ENCODE assay signal across 1 fruit fly cellular context in the genomic region with DNA sequence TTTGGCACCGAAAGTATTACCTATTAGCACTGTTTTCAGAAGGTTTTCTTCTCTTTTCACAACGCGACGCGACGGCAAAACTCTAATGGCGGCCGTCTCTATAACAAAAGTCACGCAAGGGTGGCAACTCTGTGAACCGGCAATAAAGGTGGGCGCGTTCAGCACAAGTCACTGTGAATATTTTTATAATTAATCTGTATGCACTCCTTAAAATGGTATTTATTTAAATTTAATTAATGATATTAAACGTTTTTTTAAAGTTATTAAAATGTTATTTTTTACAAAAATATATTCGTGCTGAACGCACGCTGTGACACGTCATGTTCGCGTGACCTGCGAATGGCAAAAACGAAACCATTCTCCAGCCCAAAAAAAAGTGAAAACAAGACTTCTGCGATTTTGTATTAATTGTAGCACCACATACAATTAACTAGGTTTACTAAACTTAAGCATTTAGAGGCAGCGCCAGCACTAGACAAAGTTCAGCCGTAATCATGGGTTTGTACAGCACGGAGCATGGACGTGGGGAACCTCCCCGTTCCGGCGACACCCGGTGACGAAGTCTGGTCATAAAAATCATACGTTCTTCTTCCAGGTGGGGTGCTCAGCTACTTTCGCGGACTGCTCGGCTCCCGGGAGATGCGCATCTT.
TF ChIP-seq lines count a peak whose summit lies in the region.

Gene brm, minus strand, starts transcription at position 87 of the 650 bp plus-strand sequence.
Gene Arl1, plus strand, starts transcription at position 353 of the 650 bp plus-strand sequence.

TF ChIP-seq in whole organism, embryonic, 481 proteins besides CTCF, POLR2A, EP300 and RAD21 (continued from another document and continues in another):
- TF ChIP-seq unc-4 (GFP tag; IDR thresholded peaks at IDR 0.05; lab: Robert Waterston, UW; ENCODE audit: partially characterized antibody) (0 out of 2 replicates have a peak, but pooled peaks have one; percentile 40), CG18599 (GFP tag; optimal IDR thresholded peaks at IDR 0.05; lab: Kevin White, UChicago) (peak; percentile 98), maf-S (GFP tag; optimal IDR thresholded peaks at IDR 0.05; lab: Kevin White, UChicago) (peak; percentile 75), CG18262 (tag; optimal IDR thresholded peaks at IDR 0.05; lab: Kevin White, UChicago) (peak; percentile 97), CG13296 (GFP tag; optimal IDR thresholded peaks at IDR 0.05; lab: Kevin White, UChicago) (peak; percentile 98), CG4820 (GFP tag; optimal IDR thresholded peaks at IDR 0.05; lab: Kevin White, UChicago) (peak; percentile 97), Dip2 (GFP tag; IDR thresholded peaks at IDR 0.05; lab: Robert Waterston, UW) (peak; percentile 80), MTF-1 (GFP tag; optimal IDR thresholded peaks at IDR 0.05; lab: Kevin White, UChicago; ENCODE audit: borderline replicate concordance) (peak; percentile 90), pho (GFP tag; optimal IDR thresholded peaks at IDR 0.05; lab: Kevin White, UChicago) (peak; percentile 91), Lpt (GFP tag; optimal IDR thresholded peaks at IDR 0.05; lab: Kevin White, UChicago) (no peak), CG9817 (tag; optimal IDR thresholded peaks at IDR 0.05; lab: Kevin White, UChicago) (peak; percentile 99), CG17328 (GFP tag; IDR thresholded peaks at IDR 0.05; lab: Robert Waterston, UW) (peak; percentile 99), inv (GFP tag; IDR thresholded peaks at IDR 0.05; lab: Robert Waterston, UW; ENCODE audit: partially characterized antibody) (no peak; the same call in 1 of the 2 replicates), zfh1 (GFP tag; IDR thresholded peaks at IDR 0.05; lab: Robert Waterston, UW) (peak; percentile 99), Eip74EF (GFP tag; optimal IDR thresholded peaks at IDR 0.05; lab: Kevin White, UChicago) (peak in 1 of 2 experiments; percentile 94), jumu (GFP tag; optimal IDR thresholded peaks at IDR 0.05; lab: Kevin White, UChicago) (peak; percentile 70), mld (GFP tag; IDR thresholded peaks at IDR 0.05; lab: Robert Waterston, UW; ENCODE audit: partially characterized antibody) (no peak), C15 (GFP tag; IDR thresholded peaks at IDR 0.05; lab: Robert Waterston, UW) (peak; percentile 99), CG10462 (GFP tag; optimal IDR thresholded peaks at IDR 0.05; lab: Kevin White, UChicago) (peak; percentile 89), ham (GFP tag; IDR thresholded peaks at IDR 0.05; lab: Robert Waterston, UW) (peak; percentile 98), Lim3 (GFP tag; IDR thresholded peaks at IDR 0.05; lab: Robert Waterston, UW) (peak; percentile 95), CG17361 (GFP tag; IDR thresholded peaks at IDR 0.05; lab: Robert Waterston, UW) (peak; percentile 99), zen2 (GFP tag; IDR thresholded peaks at IDR 0.05; lab: Robert Waterston, UW; ENCODE audit: partially characterized antibody) (no peak), CG12155 (GFP tag; optimal IDR thresholded peaks at IDR 0.05; lab: Kevin White, UChicago) (peak; percentile 97), gsb (GFP tag; IDR thresholded peaks at IDR 0.05; lab: Robert Waterston, UW) (peak; percentile 99), dmrt11E (tag; optimal IDR thresholded peaks at IDR 0.05; lab: Kevin White, UChicago) (peak; percentile 98), CG2875 (GFP tag; optimal IDR thresholded peaks at IDR 0.05; lab: Kevin White, UChicago) (peak; percentile 82), disco-r (GFP tag; optimal IDR thresholded peaks at IDR 0.05; lab: Kevin White, UChicago) (peak; percentile 15), bowl (GFP tag; IDR thresholded peaks at IDR 0.05; lab: Robert Waterston, UW) (peak; percentile 97), odd (GFP tag; optimal IDR thresholded peaks at IDR 0.05; lab: Kevin White, UChicago) (peak; percentile 94), CG14667 (GFP tag; IDR thresholded peaks at IDR 0.05; lab: Robert Waterston, UW) (peak; percentile 99), Mes4 (GFP tag; optimal IDR thresholded peaks at IDR 0.05; lab: Kevin White, UChicago) (peak; percentile 31), az2 (GFP tag; optimal IDR thresholded peaks at IDR 0.05; lab: Kevin White, UChicago) (peak; percentile 97), CG16863 (GFP tag; optimal IDR thresholded peaks at IDR 0.05; lab: Kevin White, UChicago) (peak; percentile 67), Nf-YB (GFP tag; optimal IDR thresholded peaks at IDR 0.05; lab: Kevin White, UChicago) (peak; percentile 85), Deaf1 (tag; optimal IDR thresholded peaks at IDR 0.05; lab: Kevin White, UChicago) (peak; percentile 86), CG14860 (GFP tag; IDR thresholded peaks at IDR 0.05; lab: Robert Waterston, UW; ENCODE audit: partially characterized antibody) (no peak), Jarid2 (GFP tag; optimal IDR thresholded peaks at IDR 0.05; lab: Kevin White, UChicago) (peak; percentile 84), lmd (GFP tag; IDR thresholded peaks at IDR 0.05; lab: Robert Waterston, UW) (peak; percentile 99), E2f2 (GFP tag; IDR thresholded peaks at IDR 0.05; lab: Robert Waterston, UW) (peak; percentile 86), emc (GFP tag; optimal IDR thresholded peaks at IDR 0.05; lab: Kevin White, UChicago) (peak; percentile 74), lola (GFP tag; optimal IDR thresholded peaks at IDR 0.05; lab: Kevin White, UChicago) (peak in 1 of 3 experiments; percentile 97), grn (GFP tag; optimal IDR thresholded peaks at IDR 0.05; lab: Kevin White, UChicago) (peak; percentile 65), schlank (tag; optimal IDR thresholded peaks at IDR 0.05; lab: Kevin White, UChicago) (peak; percentile 92), nmo (GFP tag; optimal IDR thresholded peaks at IDR 0.05; lab: Kevin White, UChicago) (peak; percentile 99), eyg (GFP tag; optimal IDR thresholded peaks at IDR 0.05; lab: Kevin White, UChicago) (peak; percentile 57), CG2678 (tag; optimal IDR thresholded peaks at IDR 0.05; lab: Kevin White, UChicago) (peak; percentile 99), Dfd (GFP tag; optimal IDR thresholded peaks at IDR 0.05; lab: Kevin White, UChicago) (peak in 1 of 2 experiments; percentile 8), CG12659 (GFP tag; optimal IDR thresholded peaks at IDR 0.05; lab: Kevin White, UChicago) (peak; percentile 99), CG3407 (GFP tag; optimal IDR thresholded peaks at IDR 0.05; lab: Kevin White, UChicago) (peak; percentile 94), klu (GFP tag; IDR thresholded peaks at IDR 0.05; lab: Robert Waterston, UW) (peak; percentile 99), CG2120 (GFP tag; optimal IDR thresholded peaks at IDR 0.05; lab: Kevin White, UChicago) (peak; percentile 97), tgo (GFP tag; IDR thresholded peaks at IDR 0.05; lab: Robert Waterston, UW) (peak; percentile 99), CG11085 (GFP tag; IDR thresholded peaks at IDR 0.05; lab: Robert Waterston, UW) (peak; percentile 99), Meics (GFP tag; optimal IDR thresholded peaks at IDR 0.05; lab: Kevin White, UChicago) (peak; percentile 98), gfzf (GFP tag; optimal IDR thresholded peaks at IDR 0.05; lab: Kevin White, UChicago) (no peak), CG14050 (GFP tag; IDR thresholded peaks at IDR 0.05; lab: Robert Waterston, UW) (peak; percentile 98), CG2202 (tag; optimal IDR thresholded peaks at IDR 0.05; lab: Kevin White, UChicago) (peak; percentile 93), sob (GFP tag; IDR thresholded peaks at IDR 0.05; lab: Robert Waterston, UW) (peak; percentile 100), Nf-YC (tag; optimal IDR thresholded peaks at IDR 0.05; lab: Kevin White, UChicago) (peak; percentile 94), CG11695 (GFP tag; IDR thresholded peaks at IDR 0.05; lab: Robert Waterston, UW) (peak; percentile 98), tll (GFP tag; optimal IDR thresholded peaks at IDR 0.05; lab: Kevin White, UChicago) (peak in 1 of 2 experiments; percentile 83), fd96Cb (tag; optimal IDR thresholded peaks at IDR 0.05; lab: Kevin White, UChicago) (peak; percentile 98), Optix (GFP tag; IDR thresholded peaks at IDR 0.05; lab: Robert Waterston, UW) (peak; percentile 98), CoRest (tag; optimal IDR thresholded peaks at IDR 0.05; lab: Kevin White, UChicago) (peak; percentile 99), CG4282 (GFP tag; optimal IDR thresholded peaks at IDR 0.05; lab: Kevin White, UChicago) (peak; percentile 51), CG4730 (GFP tag; IDR thresholded peaks at IDR 0.05; lab: Robert Waterston, UW) (peak; percentile 99), CG13624 (GFP tag; optimal IDR thresholded peaks at IDR 0.05; lab: Kevin White, UChicago) (peak; percentile 91), CG14014 (GFP tag; IDR thresholded peaks at IDR 0.05; lab: Robert Waterston, UW) (peak; percentile 99), E2f1 (GFP tag; IDR thresholded peaks at IDR 0.05; lab: Robert Waterston, UW) (peak; percentile 99), CG42726 (GFP tag; IDR thresholded peaks at IDR 0.05; lab: Robert Waterston, UW; ENCODE audit: partially characterized antibody) (0 out of 2 replicates have a peak, but pooled peaks have one; percentile 36), ssp (GFP tag; IDR thresholded peaks at IDR 0.05; lab: Robert Waterston, UW) (peak; percentile 96), slbo (GFP tag; IDR thresholded peaks at IDR 0.05; lab: Robert Waterston, UW) (peak; percentile 99), TFAM (GFP tag; optimal IDR thresholded peaks at IDR 0.05; lab: Kevin White, UChicago) (peak; percentile 80), kay (GFP tag; optimal IDR thresholded peaks at IDR 0.05; lab: Kevin White, UChicago) (peak; percentile 99), Dad (GFP tag; optimal IDR thresholded peaks at IDR 0.05; lab: Kevin White, UChicago) (peak; percentile 90), CG8924 (tag; optimal IDR thresholded peaks at IDR 0.05; lab: Kevin White, UChicago) (peak; percentile 98), fd102C (GFP tag; optimal IDR thresholded peaks at IDR 0.05; lab: Kevin White, UChicago) (peak; percentile 75), Hmx (GFP tag; optimal IDR thresholded peaks at IDR 0.05; lab: Kevin White, UChicago) (peak; percentile 83), bigmax (GFP tag; optimal IDR thresholded peaks at IDR 0.05; lab: Kevin White, UChicago) (peak; percentile 55), CG3995 (GFP tag; optimal IDR thresholded peaks at IDR 0.05; lab: Kevin White, UChicago) (peak; percentile 99), NFAT (GFP tag; IDR thresholded peaks at IDR 0.05; lab: Robert Waterston, UW) (peak; percentile 99), sima (GFP tag; optimal IDR thresholded peaks at IDR 0.05; lab: Kevin White, UChicago) (peak; percentile 71), NK7.1 (GFP tag; optimal IDR thresholded peaks at IDR 0.05; lab: Kevin White, UChicago) (peak; percentile 52), Mrtf (GFP tag; IDR thresholded peaks at IDR 0.05; lab: Robert Waterston, UW) (peak; percentile 99), Hmr (GFP tag; optimal IDR thresholded peaks at IDR 0.05; lab: Kevin White, UChicago) (peak; percentile 97), CG31224 (GFP tag; IDR thresholded peaks at IDR 0.05; lab: Robert Waterston, UW) (peak; percentile 98), CG6272 (GFP tag; IDR thresholded peaks at IDR 0.05; lab: Robert Waterston, UW) (peak; percentile 99), D (optimal IDR thresholded peaks at IDR 0.05; lab: Kevin White, UChicago) (no peak), D (GFP tag; optimal IDR thresholded peaks at IDR 0.05; lab: Kevin White, UChicago) (peak; percentile 97), Ets65A (GFP tag; lab: Kevin White, UChicago) (peak; percentile 99), CG15011 (GFP tag; optimal IDR thresholded peaks at IDR 0.05; lab: Kevin White, UChicago) (peak; percentile 96), corto (GFP tag; optimal IDR thresholded peaks at IDR 0.05; lab: Kevin White, UChicago) (peak; percentile 92), wdn (GFP tag; IDR thresholded peaks at IDR 0.05; lab: Robert Waterston, UW) (peak; percentile 97), CG2129 (GFP tag; IDR thresholded peaks at IDR 0.05; lab: Robert Waterston, UW; ENCODE audit: partially characterized antibody) (no peak), Usf (GFP tag; optimal IDR thresholded peaks at IDR 0.05; lab: Kevin White, UChicago) (peak; percentile 98), CG9932 (GFP tag; IDR thresholded peaks at IDR 0.05; lab: Robert Waterston, UW) (peak; percentile 100), CG4328 (GFP tag; optimal IDR thresholded peaks at IDR 0.05; lab: Kevin White, UChicago) (peak; percentile 99), br (optimal IDR thresholded peaks at IDR 0.05; lab: Kevin White, UChicago) (no peak), Mad (GFP tag; optimal IDR thresholded peaks at IDR 0.05; lab: Kevin White, UChicago) (peak; percentile 97), Blimp-1 (GFP tag; optimal IDR thresholded peaks at IDR 0.05; lab: Kevin White, UChicago) (peak; percentile 95), Bgb (GFP tag; IDR thresholded peaks at IDR 0.05; lab: Robert Waterston, UW; ENCODE audit: partially characterized antibody) (peak; percentile 30), CHES-1-like (GFP tag; optimal IDR thresholded peaks at IDR 0.05; lab: Kevin White, UChicago) (peak; percentile 74), jing (GFP tag; optimal IDR thresholded peaks at IDR 0.05; lab: Kevin White, UChicago) (peak; percentile 92), CG1233 (GFP tag; optimal IDR thresholded peaks at IDR 0.05; lab: Kevin White, UChicago) (peak; percentile 99), ems (GFP tag; optimal IDR thresholded peaks at IDR 0.05; lab: Kevin White, UChicago) (peak; percentile 94), Sry-β (GFP tag; optimal IDR thresholded peaks at IDR 0.05; lab: Kevin White, UChicago) (peak; percentile 61), Sin3A (optimal IDR thresholded peaks at IDR 0.05; lab: Kevin White, UChicago) (peak; percentile 63), Hsf (GFP tag; optimal IDR thresholded peaks at IDR 0.05; lab: Kevin White, UChicago) (peak; percentile 94), Hr39 (optimal IDR thresholded peaks at IDR 0.05; lab: Kevin White, UChicago) (no peak), scrt (GFP tag; optimal IDR thresholded peaks at IDR 0.05; lab: Kevin White, UChicago) (peak; percentile 94), CG14965 (GFP tag; optimal IDR thresholded peaks at IDR 0.05; lab: Kevin White, UChicago; ENCODE audit: borderline replicate concordance) (no peak), CG10543 (GFP tag; optimal IDR thresholded peaks at IDR 0.05; lab: Kevin White, UChicago) (peak; percentile 99), H15 (GFP tag; IDR thresholded peaks at IDR 0.05; lab: Robert Waterston, UW) (peak; percentile 99), Aef1 (GFP tag; IDR thresholded peaks at IDR 0.05; lab: Robert Waterston, UW) (peak; percentile 99), BtbVII (GFP tag; optimal IDR thresholded peaks at IDR 0.05; lab: Kevin White, UChicago) (peak; percentile 95), CG8290 (GFP tag; optimal IDR thresholded peaks at IDR 0.05; lab: Kevin White, UChicago) (peak; percentile 96), CG8290 (tag; optimal IDR thresholded peaks at IDR 0.05; lab: Kevin White, UChicago) (peak; percentile 79 to 91), CG6791 (GFP tag; IDR thresholded peaks at IDR 0.05; lab: Robert Waterston, UW; ENCODE audit: partially characterized antibody) (0 out of 3 replicates have a peak, but pooled peaks have one; percentile 19), YL-1 (GFP tag; optimal IDR thresholded peaks at IDR 0.05; lab: Kevin White, UChicago) (peak; percentile 99)
